Fruit fly (Drosophila melanogaster): ENCODE results near the gene CG15892.

CG15892 gene

DNA sequence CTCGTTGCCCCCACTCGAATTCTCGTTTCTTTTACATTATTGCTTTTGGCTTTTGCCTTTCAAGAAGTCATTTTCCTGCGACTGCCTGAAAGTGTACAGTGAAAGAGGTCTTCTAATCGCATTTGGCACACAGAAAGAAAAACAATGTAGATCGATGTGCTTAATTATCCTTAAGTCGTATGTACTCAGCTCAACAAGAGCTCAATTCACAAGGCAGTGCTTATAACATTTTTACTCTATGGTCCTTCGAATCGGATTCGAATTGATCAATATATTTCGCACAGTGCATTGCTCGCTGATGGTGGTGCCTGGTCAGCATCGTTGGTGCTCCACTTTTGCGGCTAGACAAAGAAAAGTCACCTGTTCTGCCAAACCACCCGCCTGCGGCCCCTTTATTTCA, 16.3 kb upstream of the CG15892 start (continued):
- TF ChIP-seq sens (GFP tag) (peak; percentile 74), CG17568 (GFP tag; optimal IDR thresholded peaks at IDR 0.05) (no peak), CG34422 (GFP tag; IDR thresholded peaks at IDR 0.05) (no peak), Kr (GFP tag; optimal IDR thresholded peaks at IDR 0.05) (no peak), Dip2 (GFP tag; IDR thresholded peaks at IDR 0.05) (no peak), ci (GFP tag; IDR thresholded peaks at IDR 0.05) (peak; percentile 59; the same call in 2 of the 3 replicates), tap (tag; optimal IDR thresholded peaks at IDR 0.05) (no peak), H15 (GFP tag; IDR thresholded peaks at IDR 0.05) (no peak), CG14965 (GFP tag; optimal IDR thresholded peaks at IDR 0.05; ENCODE audit: borderline replicate concordance) (no peak), CG2712 (tag; optimal IDR thresholded peaks at IDR 0.05) (no peak), nerfin-2 (GFP tag; IDR thresholded peaks at IDR 0.05; ENCODE audit: partially characterized antibody) (no peak), CG18599 (GFP tag; optimal IDR thresholded peaks at IDR 0.05) (peak; percentile 49), CG33557 (GFP tag; optimal IDR thresholded peaks at IDR 0.05) (no peak), CG9876 (GFP tag; optimal IDR thresholded peaks at IDR 0.05) (no peak), Atf3 (GFP tag; optimal IDR thresholded peaks at IDR 0.05) (peak; percentile 19), mirr (GFP tag; optimal IDR thresholded peaks at IDR 0.05) (no peak), bsh (GFP tag; optimal IDR thresholded peaks at IDR 0.05) (peak in 1 of 2 experiments; percentile 36), pum (GFP tag; optimal IDR thresholded peaks at IDR 0.05) (no peak), gem (tag; optimal IDR thresholded peaks at IDR 0.05) (peak; percentile 27), en (GFP tag; optimal IDR thresholded peaks at IDR 0.05) (no peak), CG12071 (GFP tag; optimal IDR thresholded peaks at IDR 0.05) (peak; percentile 31), CG12769 (tag; optimal IDR thresholded peaks at IDR 0.05) (peak; percentile 54), lilli (GFP tag; optimal IDR thresholded peaks at IDR 0.05) (no peak), NfI (GFP tag; optimal IDR thresholded peaks at IDR 0.05) (no peak), oc (tag; optimal IDR thresholded peaks at IDR 0.05) (peak; percentile 2), CG17328 (GFP tag; IDR thresholded peaks at IDR 0.05) (peak; percentile 32; the same call in 1 of the 2 replicates), scrt (GFP tag; optimal IDR thresholded peaks at IDR 0.05) (peak; percentile 5), CG7357 (GFP tag; IDR thresholded peaks at IDR 0.05) (0 out of 3 replicates have a peak, but pooled peaks have one; percentile 12), lmd (GFP tag; IDR thresholded peaks at IDR 0.05) (no peak), CoRest (tag; optimal IDR thresholded peaks at IDR 0.05) (no peak), kni (GFP tag; optimal IDR thresholded peaks at IDR 0.05) (no peak), CG1024 (GFP tag; IDR thresholded peaks at IDR 0.05) (no peak), Fer1 (GFP tag; optimal IDR thresholded peaks at IDR 0.05) (peak; percentile 22), prd (optimal IDR thresholded peaks at IDR 0.05) (no peak), prd (GFP tag; IDR thresholded peaks at IDR 0.05) (peak; percentile 39; the same call in 1 of the 3 replicates), Meics (GFP tag; optimal IDR thresholded peaks at IDR 0.05) (peak; percentile 12), CG7987 (GFP tag; optimal IDR thresholded peaks at IDR 0.05) (no peak), pan (optimal IDR thresholded peaks at IDR 0.05) (no peak), pan (GFP tag; optimal IDR thresholded peaks at IDR 0.05 in 1 of 2, IDR thresholded peaks at IDR 0.05 in 1 of 2) (peak in 1 of 2 experiments; percentile 54), fd96Cb (tag; optimal IDR thresholded peaks at IDR 0.05) (peak; percentile 29), Dfd (GFP tag; optimal IDR thresholded peaks at IDR 0.05) (no peak), zfh1 (GFP tag; IDR thresholded peaks at IDR 0.05) (0 out of 3 replicates have a peak, but pooled peaks have one; percentile 22), CG12155 (GFP tag; optimal IDR thresholded peaks at IDR 0.05) (no peak), slbo (GFP tag; IDR thresholded peaks at IDR 0.05) (peak; percentile 40)
